Fruit fly (Drosophila melanogaster) whole organism, embryonic: ENCODE measurements around the gene mRpL10.

ENCODE experiments used
- Adf1 ChIP-seq: fragments of 200-800 bp; sonication (Bioruptor generic); IDR thresholded peaks from 2 replicates; pipeline ENCODE4 v1.3.6; 2022; ENCODE audit warnings: missing biosample characterization, missing genetic modification characterization
- Atf-2 ChIP-seq: fragments of 200-800 bp; sonication (Bioruptor generic); optimal IDR thresholded peaks from 2 replicates; lab custom pipeline; 2016; ENCODE audit warnings: missing biosample characterization, missing genetic modification characterization
- CG10565 ChIP-seq: fragments of 200-800 bp; sonication (Bioruptor generic); optimal IDR thresholded peaks from 3 replicates; lab custom pipeline; 2016; ENCODE audit warnings: missing biosample characterization, mild to moderate bottlenecking, missing genetic modification characterization
- CG11085 ChIP-seq: fragments of 200-800 bp; sonication (Bioruptor generic); IDR thresholded peaks from 2 replicates; pipeline ENCODE4 v1.3.6; 2022; ENCODE audit warnings: missing biosample characterization, missing genetic modification characterization
- CG14050 ChIP-seq: fragments of 200-800 bp; sonication (Bioruptor generic); IDR thresholded peaks from 3 replicates; pipeline ENCODE4 v1.3.6; 2022; ENCODE audit warnings: missing biosample characterization, missing genetic modification characterization
- CG1647 ChIP-seq: fragments of 200-800 bp; sonication (Bioruptor generic); optimal IDR thresholded peaks from 3 replicates; lab custom pipeline; 2016; ENCODE audit warnings: missing biosample characterization, missing genetic modification characterization
- CG17802 ChIP-seq: fragments of 200-800 bp; sonication (Bioruptor generic); optimal IDR thresholded peaks from 2 replicates; lab custom pipeline; 2018; ENCODE audit warnings: missing biosample characterization, mild to moderate bottlenecking, missing genetic modification characterization, moderate library complexity
- CG1792 ChIP-seq: fragments of 200-800 bp; sonication (Bioruptor generic); optimal IDR thresholded peaks from 2 replicates; lab custom pipeline; 2016; ENCODE audit warnings: missing biosample characterization, missing genetic modification characterization
- CG2678 ChIP-seq: fragments of 200-800 bp; sonication (Bioruptor generic); optimal IDR thresholded peaks from 3 replicates; lab custom pipeline; 2019; ENCODE audit warnings: missing biosample characterization, mild to moderate bottlenecking, missing genetic modification characterization, moderate library complexity
- CG30431 ChIP-seq: fragments of 200-800 bp; sonication (Bioruptor generic); optimal IDR thresholded peaks from 2 replicates; lab custom pipeline; 2017; ENCODE audit warnings: missing biosample characterization, missing genetic modification characterization
- CG31224 ChIP-seq: fragments of 200-800 bp; sonication (Bioruptor generic); IDR thresholded peaks from 2 replicates; pipeline ENCODE4 v1.3.6; 2022; ENCODE audit warnings: missing biosample characterization, missing genetic modification characterization
- CG31388 ChIP-seq: fragments of 200-800 bp; sonication (Bioruptor generic); optimal IDR thresholded peaks from 2 replicates; lab custom pipeline; 2016; ENCODE audit warnings: missing biosample characterization, missing genetic modification characterization
- CG32767 ChIP-seq: fragments of 200-800 bp; sonication (Bioruptor generic); IDR thresholded peaks from 2 replicates; pipeline ENCODE4 v1.3.6; 2022; ENCODE audit warnings: missing biosample characterization, missing genetic modification characterization
- CG3995 ChIP-seq: fragments of 200-800 bp; sonication (Bioruptor generic); optimal IDR thresholded peaks from 3 replicates; lab custom pipeline; 2016; ENCODE audit warnings: missing biosample characterization, missing genetic modification characterization
- CG4328 ChIP-seq: fragments of 200-800 bp; sonication (Bioruptor generic); optimal IDR thresholded peaks from 3 replicates; lab custom pipeline; 2017; ENCODE audit warnings: missing biosample characterization, missing genetic modification reagents, missing genetic modification characterization
- CG4360 ChIP-seq: fragments of 200-800 bp; sonication (Bioruptor generic); IDR thresholded peaks from 2 replicates; pipeline ENCODE4 v1.3.6; 2022; ENCODE audit warnings: missing biosample characterization, missing genetic modification characterization
- CG4730 ChIP-seq: fragments of 200-800 bp; sonication (Bioruptor generic); IDR thresholded peaks from 2 replicates; pipeline ENCODE4 v1.3.6; 2022; ENCODE audit warnings: missing biosample characterization, missing genetic modification characterization
- CG6272 ChIP-seq: fragments of 200-800 bp; sonication (Bioruptor generic); IDR thresholded peaks from 2 replicates; pipeline ENCODE4 v1.3.6; 2022; ENCODE audit warnings: missing biosample characterization, missing genetic modification characterization
- CG6813 ChIP-seq: fragments of 200-800 bp; sonication (Bioruptor generic); optimal IDR thresholded peaks from 2 replicates; lab custom pipeline; 2017; ENCODE audit warnings: missing biosample characterization, missing genetic modification characterization, mild to moderate bottlenecking, moderate library complexity, missing genetic modification reagents
- CG7963 ChIP-seq: fragments of 200-800 bp; sonication (Bioruptor generic); IDR thresholded peaks from 3 replicates; pipeline ENCODE4 v1.3.6; 2022; ENCODE audit warnings: missing biosample characterization, missing genetic modification characterization; ENCODE audit not compliant: partially characterized antibody
- CTCF ChIP-seq: fragments of 200-800 bp; sonication (Bioruptor generic); optimal IDR thresholded peaks from 2 replicates; lab custom pipeline; 2017; ENCODE audit warnings: missing biosample characterization, mild to moderate bottlenecking, missing genetic modification characterization, moderate library complexity
- Doc2 ChIP-seq: fragments of 200-800 bp; sonication (Bioruptor generic); IDR thresholded peaks from 2 replicates; pipeline ENCODE4 v1.3.6; 2022; ENCODE audit warnings: missing biosample characterization, missing genetic modification characterization
- Doc3 ChIP-seq: fragments of 200-800 bp; sonication (Bioruptor generic); IDR thresholded peaks from 3 replicates; pipeline ENCODE4 v1.3.6; 2022; ENCODE audit warnings: missing biosample characterization, missing genetic modification characterization; ENCODE audit not compliant: partially characterized antibody
- Dp ChIP-seq: fragments of 200-800 bp; sonication (Bioruptor generic); optimal IDR thresholded peaks from 2 replicates; lab custom pipeline; 2018; ENCODE audit warnings: missing biosample characterization, mild to moderate bottlenecking, missing genetic modification characterization, moderate library complexity
- Drgx ChIP-seq: fragments of 200-800 bp; sonication (Bioruptor generic); IDR thresholded peaks from 2 replicates; pipeline ENCODE4 v1.3.6; 2022; ENCODE audit warnings: missing biosample characterization, missing genetic modification characterization
- ERR ChIP-seq: fragments of 200-800 bp; sonication (Bioruptor generic); optimal IDR thresholded peaks from 2 replicates; lab custom pipeline; 2016; ENCODE audit warnings: missing biosample characterization, missing genetic modification characterization
- HHEX ChIP-seq: fragments of 200-800 bp; sonication (Bioruptor generic); optimal IDR thresholded peaks from 3 replicates; lab custom pipeline; 2017; ENCODE audit warnings: missing biosample characterization, mild to moderate bottlenecking, missing genetic modification characterization, missing genetic modification reagents
- HLHmδ ChIP-seq: fragments of 200-800 bp; sonication (Bioruptor generic); optimal IDR thresholded peaks from 2 replicates; lab custom pipeline; 2018; ENCODE audit warnings: missing biosample characterization, mild to moderate bottlenecking, missing genetic modification characterization, moderate library complexity
- HmgD ChIP-seq: fragments of 200-800 bp; sonication (Bioruptor generic); optimal IDR thresholded peaks from 3 replicates; lab custom pipeline; 2016; ENCODE audit warnings: missing biosample characterization, missing genetic modification characterization
- Hr78 ChIP-seq, 2 experiments: fragments of 200-800 bp in 1 of 2; fragments of >200 bp in 1 of 2; sonication (Bioruptor generic) in 1 of 2; optimal IDR thresholded peaks; 2 replicates each; lab custom pipeline; 2017 to 2019; ENCODE audit warnings: missing biosample characterization in 2 of 2, missing genetic modification characterization in 2 of 2, mild to moderate bottlenecking in 1 of 2, moderate library complexity in 1 of 2
- Kr ChIP-seq: fragments of 200-800 bp; sonication (Bioruptor generic); optimal IDR thresholded peaks from 2 replicates; lab custom pipeline; 2017; ENCODE audit warnings: missing biosample characterization, mild to moderate bottlenecking, missing genetic modification characterization
- MBD-R2 ChIP-seq: fragments of 200-800 bp; sonication (Bioruptor generic); IDR thresholded peaks from 2 replicates; pipeline ENCODE4 v1.3.6; 2022; ENCODE audit warnings: missing biosample characterization, missing genetic modification characterization
- MESR4 ChIP-seq: fragments of 200-800 bp; sonication (Bioruptor generic); optimal IDR thresholded peaks from 2 replicates; lab custom pipeline; 2018; ENCODE audit warnings: missing biosample characterization, mild to moderate bottlenecking, missing genetic modification characterization, moderate library complexity
- Med ChIP-seq: fragments of 200-800 bp; sonication (Bioruptor generic); peaks from one replicate; lab custom pipeline; 2016; ENCODE audit warnings: missing biosample characterization, missing genetic modification characterization, mild to moderate bottlenecking, inconsistent platforms, moderate library complexity
- NK7.1 ChIP-seq: fragments of 200-800 bp; sonication (Bioruptor generic); optimal IDR thresholded peaks from 3 replicates; lab custom pipeline; 2016; ENCODE audit warnings: missing biosample characterization, missing genetic modification characterization
- Sox100B ChIP-seq: fragments of 200-800 bp; sonication (Bioruptor generic); optimal IDR thresholded peaks from 3 replicates; lab custom pipeline; 2018; ENCODE audit warnings: missing biosample characterization, mild to moderate bottlenecking, missing genetic modification characterization
- Stat92E ChIP-seq, 3 experiments: fragments of >200 bp in 2 of 3; fragments of 200-800 bp in 1 of 3; sonication (Bioruptor generic) in 1 of 3; optimal IDR thresholded peaks; 2 replicates each; lab custom pipeline; 2017 to 2019; ENCODE audit warnings: missing biosample characterization in 3 of 3, missing genetic modification characterization in 3 of 3, mild to moderate bottlenecking in 1 of 3, moderate library complexity in 1 of 3
- bab2 ChIP-seq: fragments of 200-800 bp; sonication (Bioruptor generic); optimal IDR thresholded peaks from 2 replicates; lab custom pipeline; 2016; ENCODE audit warnings: missing biosample characterization, missing genetic modification characterization
- bigmax ChIP-seq: fragments of 200-800 bp; sonication (Bioruptor generic); optimal IDR thresholded peaks from 2 replicates; lab custom pipeline; 2018; ENCODE audit warnings: missing biosample characterization, mild to moderate bottlenecking, missing genetic modification characterization
- chn ChIP-seq: fragments of 200-800 bp; sonication (Bioruptor generic); optimal IDR thresholded peaks from 2 replicates; lab custom pipeline; 2016; ENCODE audit warnings: missing biosample characterization, missing genetic modification characterization
- dmrt11E ChIP-seq: fragments of 200-800 bp; sonication (Bioruptor generic); optimal IDR thresholded peaks from 3 replicates; lab custom pipeline; 2018; ENCODE audit warnings: missing biosample characterization, mild to moderate bottlenecking, missing genetic modification characterization, moderate library complexity
- dmrt99B ChIP-seq: fragments of 200-800 bp; sonication (Bioruptor generic); optimal IDR thresholded peaks from 2 replicates; lab custom pipeline; 2018; ENCODE audit warnings: missing biosample characterization, mild to moderate bottlenecking, missing genetic modification characterization, moderate library complexity
- gem ChIP-seq: fragments of 200-800 bp; sonication (Bioruptor generic); optimal IDR thresholded peaks from 2 replicates; lab custom pipeline; 2019; ENCODE audit warnings: missing biosample characterization, mild to moderate bottlenecking, missing genetic modification characterization, moderate library complexity
- hth ChIP-seq: fragments of >200 bp; optimal IDR thresholded peaks from 2 replicates; lab custom pipeline; 2017; ENCODE audit warnings: inconsistent platforms
- klu ChIP-seq: fragments of 200-800 bp; sonication (Bioruptor generic); IDR thresholded peaks from 2 replicates; pipeline ENCODE4 v1.3.6; 2022; ENCODE audit warnings: missing biosample characterization, missing genetic modification characterization
- kni ChIP-seq: fragments of 200-800 bp; sonication (Bioruptor generic); optimal IDR thresholded peaks from 3 replicates; lab custom pipeline; 2017; ENCODE audit warnings: mild to moderate bottlenecking, missing biosample characterization, missing genetic modification reagents, missing genetic modification characterization
- nerfin-2 ChIP-seq: fragments of 200-800 bp; sonication (Bioruptor generic); IDR thresholded peaks from 2 replicates; pipeline ENCODE4 v1.3.6; 2022; ENCODE audit warnings: missing biosample characterization, missing genetic modification characterization; ENCODE audit not compliant: partially characterized antibody
- sna ChIP-seq: fragments of 200-800 bp; sonication (Bioruptor generic); IDR thresholded peaks from 2 replicates; pipeline ENCODE4 v1.3.6; 2022; ENCODE audit warnings: missing biosample characterization, missing genetic modification characterization; ENCODE audit not compliant: partially characterized antibody
- twi ChIP-seq: fragments of 200-800 bp; optimal IDR thresholded peaks from 2 replicates; lab custom pipeline; 2019; ENCODE audit warnings: missing biosample characterization, mild to moderate bottlenecking, missing genetic modification characterization, moderate library complexity

Gene mRpL10

dm6 chr2L:166115-167069 is 37.2 kb upstream of the mRpL10 start (continued):
- TF ChIP-seq bigmax (GFP tag; lab: Kevin White, UChicago) (peak; percentile 58), Sox100B (GFP tag; lab: Kevin White, UChicago) (peak; percentile 74), Adf1 (GFP tag; lab: Robert Waterston, UW) (no peak), CG17802 (no peak), Doc3 (GFP tag; lab: Robert Waterston, UW) (no peak), HmgD (peak; percentile 11), CG2678 (tag; lab: Kevin White, UChicago) (peak; percentile 85), Med (GFP tag; lab: Kevin White, UChicago) (peak; percentile 95), ERR (GFP tag; lab: Kevin White, UChicago) (peak; percentile 53), CG1792 (GFP tag; lab: Kevin White, UChicago) (peak; percentile 78), dmrt11E (tag; lab: Kevin White, UChicago) (peak; percentile 46), Kr (GFP tag; lab: Kevin White, UChicago) (peak; percentile 87), nerfin-2 (GFP tag; lab: Robert Waterston, UW) (no peak), CTCF (GFP tag; lab: Kevin White, UChicago) (no peak), CG3995 (peak; percentile 38), klu (GFP tag; lab: Robert Waterston, UW) (no peak), CG14050 (GFP tag; lab: Robert Waterston, UW) (no peak), CG31224 (GFP tag; lab: Robert Waterston, UW) (no peak), CG4730 (GFP tag; lab: Robert Waterston, UW) (no peak), HHEX (GFP tag; lab: Kevin White, UChicago) (peak; percentile 86), CG1647 (GFP tag; lab: Kevin White, UChicago) (peak; percentile 59), Atf-2 (GFP tag; lab: Kevin White, UChicago) (peak; percentile 37), CG31388 (no peak), CG10565 (GFP tag; lab: Kevin White, UChicago) (no peak), chn (GFP tag; lab: Kevin White, UChicago) (peak; percentile 38), kni (GFP tag; lab: Kevin White, UChicago) (peak; percentile 96), Dp (GFP tag; lab: Kevin White, UChicago) (no peak), CG32767 (no peak), HLHmδ (GFP tag; lab: Kevin White, UChicago) (no peak), CG4328 (GFP tag; lab: Kevin White, UChicago) (peak; percentile 90), gem (tag; lab: Kevin White, UChicago) (peak; percentile 75), MBD-R2 (GFP tag; lab: Robert Waterston, UW) (no peak), hth (lab: Kevin White, UChicago) (no peak), Hr78 (GFP tag; optimal IDR thresholded peaks at IDR 0.05; lab: Kevin White, UChicago) (peak in 1 of 2 experiments; percentile 15), CG7963 (GFP tag; lab: Robert Waterston, UW) (no peak), NK7.1 (peak; percentile 57), bab2 (peak; percentile 62), Doc2 (GFP tag; lab: Robert Waterston, UW) (no peak), twi (peak; percentile 58), MESR4 (GFP tag; lab: Kevin White, UChicago) (no peak), CG4360 (GFP tag; lab: Robert Waterston, UW) (no peak), CG6813 (peak; percentile 91), CG6272 (GFP tag; lab: Robert Waterston, UW) (no peak), CG30431 (no peak), sna (no peak), dmrt99B (peak; percentile 70), Drgx (GFP tag; lab: Robert Waterston, UW) (no peak), CG11085 (GFP tag; lab: Robert Waterston, UW) (no peak), Stat92E (GFP tag; optimal IDR thresholded peaks at IDR 0.05; lab: Kevin White, UChicago) (peak in 2 of 3 experiments; percentile 38 to 76)
